Worm (Caenorhabditis elegans) whole organism, late embryonic: ENCODE measurements around the gene Y57A10C.1.

Source experiments
- C08G9.2 ChIP-seq: sonication (generic microtip); optimal IDR thresholded peaks from 2 replicates; lab custom pipeline; 2016; ENCODE audit warnings: mild to moderate bottlenecking, missing genetic modification characterization, moderate library complexity, missing compliant biosample characterization
- C38D4.7 ChIP-seq: fragments of 200-800 bp; sonication (Bioruptor generic); optimal IDR thresholded peaks from 2 replicates; lab custom pipeline; 2018; ENCODE audit warnings: mild to moderate bottlenecking, missing genetic modification characterization, moderate library complexity, missing compliant biosample characterization
- F13H6.1 ChIP-seq: sonication (generic microtip); optimal IDR thresholded peaks from 2 replicates; lab custom pipeline; 2016; ENCODE audit warnings: missing genetic modification characterization, missing compliant biosample characterization
- K09A11.1 ChIP-seq: sonication (generic microtip); optimal IDR thresholded peaks from 2 replicates; lab custom pipeline; 2017; ENCODE audit warnings: antibody characterized with exemption, mild to moderate bottlenecking, missing genetic modification characterization, missing compliant biosample characterization; ENCODE audit not compliant: insufficient read depth
- T23F11.4 ChIP-seq: fragments of 200-800 bp; sonication (Bioruptor generic); optimal IDR thresholded peaks from 2 replicates; lab custom pipeline; 2018; ENCODE audit warnings: mild to moderate bottlenecking, missing genetic modification characterization, missing compliant biosample characterization
- Y22D7AL.16 ChIP-seq: sonication (generic microtip); optimal IDR thresholded peaks from 2 replicates; lab custom pipeline; 2016; ENCODE audit warnings: missing genetic modification characterization, missing compliant biosample characterization
- ahr-1 ChIP-seq: sonication (generic microtip); optimal IDR thresholded peaks from 2 replicates; lab custom pipeline; 2016; ENCODE audit warnings: missing genetic modification characterization, missing compliant biosample characterization
- ama-1 ChIP-seq: fragments of 150-350 bp; optimal IDR thresholded peaks from 2 replicates; lab custom pipeline; 2014
- ceh-18 ChIP-seq: sonication (generic microtip); optimal IDR thresholded peaks from 2 replicates; lab custom pipeline; 2016; ENCODE audit warnings: missing genetic modification characterization, missing compliant biosample characterization
- ceh-19 ChIP-seq: fragments of 200-800 bp; sonication (Bioruptor generic); optimal IDR thresholded peaks from 2 replicates; lab custom pipeline; 2018; ENCODE audit warnings: mild to moderate bottlenecking, missing genetic modification characterization, missing compliant biosample characterization
- ceh-2 ChIP-seq: sonication (generic microtip); optimal IDR thresholded peaks from 2 replicates; lab custom pipeline; 2016; ENCODE audit warnings: missing genotype, missing genetic modification characterization, missing compliant biosample characterization
- ceh-22 ChIP-seq: sonication (generic microtip); optimal IDR thresholded peaks from 2 replicates; lab custom pipeline; 2017; ENCODE audit warnings: missing biosample characterization, missing genetic modification characterization
- ceh-31 ChIP-seq: sonication (generic microtip); optimal IDR thresholded peaks from 2 replicates; lab custom pipeline; 2016; ENCODE audit warnings: missing genetic modification characterization, missing compliant biosample characterization
- ceh-9 ChIP-seq: sonication (generic microtip); optimal IDR thresholded peaks from 2 replicates; lab custom pipeline; 2016; ENCODE audit warnings: mild to moderate bottlenecking, missing genetic modification characterization, inconsistent platforms, missing compliant biosample characterization
- dmd-4 ChIP-seq: sonication (generic microtip); optimal IDR thresholded peaks from 2 replicates; lab custom pipeline; 2016; ENCODE audit warnings: borderline replicate concordance, missing genetic modification characterization, missing compliant biosample characterization
- dve-1 ChIP-seq: sonication (generic microtip); optimal IDR thresholded peaks from 2 replicates; lab custom pipeline; 2017; ENCODE audit warnings: antibody characterized with exemption, mild to moderate bottlenecking, missing genetic modification characterization, missing compliant biosample characterization
- elt-4 ChIP-seq: sonication (generic microtip); optimal IDR thresholded peaks from 2 replicates; lab custom pipeline; 2016; ENCODE audit warnings: missing genetic modification characterization, missing compliant biosample characterization
- ets-4 ChIP-seq: sonication (generic microtip); optimal IDR thresholded peaks from 2 replicates; lab custom pipeline; 2016; ENCODE audit warnings: missing genetic modification characterization, missing compliant biosample characterization
- eyg-1 ChIP-seq: sonication (generic microtip); optimal IDR thresholded peaks from 2 replicates; lab custom pipeline; 2016; ENCODE audit warnings: missing genotype, missing genetic modification characterization, missing compliant biosample characterization
- fax-1 ChIP-seq: sonication (generic microtip); optimal IDR thresholded peaks from 2 replicates; lab custom pipeline; 2016; ENCODE audit warnings: missing genotype, missing genetic modification characterization, missing compliant biosample characterization
- gmeb-2 ChIP-seq: sonication (generic microtip); optimal IDR thresholded peaks from 2 replicates; lab custom pipeline; 2016; ENCODE audit warnings: missing genetic modification characterization, inconsistent platforms, missing compliant biosample characterization
- hlh-30 ChIP-seq: sonication (generic microtip); optimal IDR thresholded peaks from 2 replicates; lab custom pipeline; 2017; ENCODE audit warnings: antibody characterized with exemption, missing genetic modification characterization, missing compliant biosample characterization; ENCODE audit not compliant: insufficient read depth
- hlh-6 ChIP-seq: sonication (generic microtip); optimal IDR thresholded peaks from 2 replicates; lab custom pipeline; 2016; ENCODE audit warnings: missing genotype, missing genetic modification characterization, missing compliant biosample characterization
- hlh-8 ChIP-seq: sonication (generic microtip); optimal IDR thresholded peaks from 2 replicates; lab custom pipeline; 2016; ENCODE audit warnings: missing genotype, missing genetic modification characterization, missing compliant biosample characterization
- lim-6 ChIP-seq: sonication (generic microtip); optimal IDR thresholded peaks from 2 replicates; lab custom pipeline; 2016; ENCODE audit warnings: missing genetic modification characterization, missing compliant biosample characterization
- madf-2 ChIP-seq: sonication (generic microtip); optimal IDR thresholded peaks from 2 replicates; lab custom pipeline; 2017; ENCODE audit warnings: missing genetic modification characterization, missing compliant biosample characterization
- mec-3 ChIP-seq: sonication (generic microtip); optimal IDR thresholded peaks from 2 replicates; lab custom pipeline; 2016; ENCODE audit warnings: borderline replicate concordance, missing genetic modification characterization, missing compliant biosample characterization
- nhr-11 ChIP-seq: fragments of 150-350 bp; optimal IDR thresholded peaks from 2 replicates; lab custom pipeline; 2014; ENCODE audit warnings: missing biosample characterization, missing genetic modification characterization
- nhr-232 ChIP-seq: sonication (generic microtip); optimal IDR thresholded peaks from 2 replicates; lab custom pipeline; 2016; ENCODE audit warnings: missing genetic modification characterization, missing compliant biosample characterization
- odd-2 ChIP-seq: sonication (generic microtip); optimal IDR thresholded peaks from 2 replicates; lab custom pipeline; 2017; ENCODE audit warnings: antibody characterized with exemption, mild to moderate bottlenecking, missing genetic modification characterization, missing compliant biosample characterization
- pag-3 ChIP-seq: sonication (generic microtip); optimal IDR thresholded peaks from 2 replicates; lab custom pipeline; 2016; ENCODE audit warnings: missing compliant biosample characterization, missing genetic modification characterization, borderline replicate concordance
- pat-9 ChIP-seq: fragments of 200-800 bp; sonication (Bioruptor generic); optimal IDR thresholded peaks from 2 replicates; lab custom pipeline; 2018; ENCODE audit warnings: mild to moderate bottlenecking, missing genetic modification characterization, moderate library complexity, missing compliant biosample characterization
- pha-2 ChIP-seq: sonication (generic microtip); optimal IDR thresholded peaks from 2 replicates; lab custom pipeline; 2017; ENCODE audit warnings: mild to moderate bottlenecking, missing genetic modification characterization, missing compliant biosample characterization
- pha-4 ChIP-seq: fragments of 150-350 bp; optimal IDR thresholded peaks from 2 replicates; lab custom pipeline; 2018; ENCODE audit warnings: missing biosample characterization, missing genetic modification reagents, missing genetic modification characterization
- pqm-1 ChIP-seq: sonication (generic microtip); optimal IDR thresholded peaks from 2 replicates; lab custom pipeline; 2016; ENCODE audit warnings: missing genetic modification characterization, missing compliant biosample characterization
- pros-1 ChIP-seq: fragments of 150-350 bp; optimal IDR thresholded peaks from 2 replicates; lab custom pipeline; 2014; ENCODE audit warnings: missing biosample characterization, missing genetic modification reagents, missing genetic modification characterization
- ref-2 ChIP-seq: sonication (generic microtip); optimal IDR thresholded peaks from 2 replicates; lab custom pipeline; 2016; ENCODE audit warnings: missing genetic modification characterization, missing compliant biosample characterization
- rnt-1 ChIP-seq: sonication (generic microtip); optimal IDR thresholded peaks from 2 replicates; lab custom pipeline; 2016; ENCODE audit warnings: missing genetic modification characterization, missing compliant biosample characterization
- sdc-2 ChIP-seq: sonication (generic microtip); optimal IDR thresholded peaks from 2 replicates; lab custom pipeline; 2016; ENCODE audit warnings: missing genotype, missing genetic modification characterization, missing compliant biosample characterization
- sox-2 ChIP-seq: fragments of 200-800 bp; sonication (Bioruptor generic); IDR thresholded peaks from 2 replicates; pipeline ENCODE4 v1.3.6; 2022; ENCODE audit warnings: missing genetic modification reagents, missing genetic modification characterization, missing compliant biosample characterization
- sox-4 ChIP-seq: sonication (generic microtip); optimal IDR thresholded peaks from 2 replicates; lab custom pipeline; 2017; ENCODE audit warnings: mild to moderate bottlenecking, missing genetic modification characterization, inconsistent platforms, missing compliant biosample characterization
- syd-9 ChIP-seq: sonication (generic microtip); optimal IDR thresholded peaks from 2 replicates; lab custom pipeline; 2016; ENCODE audit warnings: mild to moderate bottlenecking, missing genetic modification characterization, moderate library complexity, missing compliant biosample characterization
- tbx-2 ChIP-seq: sonication (generic microtip); optimal IDR thresholded peaks from 2 replicates; lab custom pipeline; 2016; ENCODE audit warnings: missing genetic modification characterization, missing compliant biosample characterization
- tbx-7 ChIP-seq: sonication (generic microtip); optimal IDR thresholded peaks from 2 replicates; lab custom pipeline; 2016; ENCODE audit warnings: missing genotype, missing genetic modification characterization, missing compliant biosample characterization
- unc-3 ChIP-seq, 2 experiments: fragments of 200-800 bp in 1 of 2; sonication (Bioruptor generic) in 1 of 2; sonication (generic microtip) in 1 of 2; conservative IDR thresholded peaks in 1 of 2; optimal IDR thresholded peaks in 1 of 2; 2 replicates each; pipeline versions ENCODE4 v1.3.6 to Lab custom; 2016 to 2022; ENCODE audit warnings: missing compliant biosample characterization in 2 of 2, missing genetic modification characterization in 2 of 2, missing genetic modification reagents in 1 of 2
- unc-86 ChIP-seq: sonication (generic microtip); optimal IDR thresholded peaks from 2 replicates; lab custom pipeline; 2016; ENCODE audit warnings: missing genetic modification characterization, missing compliant biosample characterization

Y57A10C.1 gene

DNA sequence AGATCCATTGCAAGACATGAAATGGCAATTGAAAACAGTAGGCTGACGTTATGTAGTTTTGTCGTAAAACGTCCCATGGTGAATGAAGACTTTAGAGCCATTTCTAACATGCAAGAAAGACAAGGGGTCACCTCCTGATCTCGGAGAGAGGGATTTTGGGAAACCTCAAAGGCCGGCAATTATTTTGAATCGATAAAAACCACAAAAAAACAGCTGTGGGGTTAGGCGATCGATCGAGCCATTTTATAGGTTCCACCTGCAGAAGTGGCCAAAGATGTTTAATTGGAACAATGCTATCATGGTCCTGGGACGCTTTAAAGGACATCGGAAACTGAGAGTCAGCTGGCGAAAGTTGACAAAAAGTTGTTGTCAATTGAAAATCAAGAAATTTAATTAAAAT, 2.5 kb upstream of the Y57A10C.1 start, which contains the start of gene Y57A10C.11:
Gene Y57A10C.11 (minus strand): TSS at position 101 of the 400 bp plus-strand sequence.
- TF ChIP-seq ahr-1 (tag; lab: Kevin White, UChicago) (no peak), syd-9 (tag; lab: Kevin White, UChicago) (no peak), tbx-2 (tag; lab: Kevin White, UChicago) (no peak), eyg-1 (tag; lab: Kevin White, UChicago) (no peak), unc-86 (tag; lab: Kevin White, UChicago) (no peak), pha-4 (tag; lab: Kevin White, UChicago) (no peak), Y22D7AL.16 (no peak), K09A11.1 (tag; lab: Kevin White, UChicago) (no peak), ceh-9 (no peak), C38D4.7 (no peak), lim-6 (tag; lab: Kevin White, UChicago) (no peak), unc-3 (GFP tag; conservative IDR thresholded peaks at IDR 0.05; lab: Robert Waterston, UW) (no peak), unc-3 (tag; optimal IDR thresholded peaks at IDR 0.05; lab: Kevin White, UChicago) (no peak), mec-3 (tag; lab: Kevin White, UChicago) (no peak), F13H6.1 (no peak), ets-4 (no peak), nhr-232 (tag; lab: Kevin White, UChicago) (no peak)

DNA sequence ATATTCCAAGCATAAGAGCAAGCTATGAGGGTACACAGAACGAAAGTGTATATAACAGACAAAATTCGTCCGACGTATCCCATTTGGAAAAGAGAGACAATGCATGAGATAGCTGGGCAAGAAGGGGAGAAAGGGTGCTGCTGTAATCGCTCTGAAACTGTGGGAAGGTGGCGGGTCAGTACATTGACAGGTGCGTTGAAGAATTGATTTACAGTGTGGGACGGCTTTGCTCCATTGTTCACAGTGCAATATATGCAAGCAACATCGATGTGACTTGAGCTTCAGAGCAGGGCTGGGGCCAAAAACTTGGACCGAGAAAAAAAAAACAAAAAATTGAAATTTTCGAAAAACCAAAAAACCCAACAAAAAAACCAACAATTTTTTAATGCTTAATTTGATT, 2.2 kb downstream of the Y57A10C.1 start, which contains the start of gene F57G9.3:
Gene F57G9.3 (minus strand): TSS at position 101 of the 400 bp plus-strand sequence.
- TF ChIP-seq ceh-31 = no peak
- TF ChIP-seq pag-3 = no peak
- no peak for TF ChIP-seq dve-1
- no peak for TF ChIP-seq dmd-4
- no peak for TF ChIP-seq ama-1 (lab: Kevin White, UChicago)
- TF ChIP-seq ceh-18 = no peak
- no peak for TF ChIP-seq lim-6 (tag; lab: Kevin White, UChicago)
- no peak for TF ChIP-seq hlh-30 (tag; lab: Kevin White, UChicago)
- TF ChIP-seq ets-4 = no peak
- no peak for TF ChIP-seq pqm-1 (tag; lab: Kevin White, UChicago)
- TF ChIP-seq nhr-11 (tag; lab: Kevin White, UChicago) = no peak
- TF ChIP-seq gmeb-2 (tag; lab: Kevin White, UChicago) = no peak
- TF ChIP-seq sox-2 (GFP tag; lab: Robert Waterston, UW) = no peak
- TF ChIP-seq sdc-2 = no peak
- no peak for TF ChIP-seq rnt-1 (tag; lab: Kevin White, UChicago)
- TF ChIP-seq pat-9 (tag; lab: Kevin White, UChicago) = no peak
- TF ChIP-seq fax-1 (tag; lab: Kevin White, UChicago) = no peak
- TF ChIP-seq ceh-19 (GFP tag; lab: Kevin White, UChicago) = no peak
- TF ChIP-seq ceh-22 = no peak

DNA sequence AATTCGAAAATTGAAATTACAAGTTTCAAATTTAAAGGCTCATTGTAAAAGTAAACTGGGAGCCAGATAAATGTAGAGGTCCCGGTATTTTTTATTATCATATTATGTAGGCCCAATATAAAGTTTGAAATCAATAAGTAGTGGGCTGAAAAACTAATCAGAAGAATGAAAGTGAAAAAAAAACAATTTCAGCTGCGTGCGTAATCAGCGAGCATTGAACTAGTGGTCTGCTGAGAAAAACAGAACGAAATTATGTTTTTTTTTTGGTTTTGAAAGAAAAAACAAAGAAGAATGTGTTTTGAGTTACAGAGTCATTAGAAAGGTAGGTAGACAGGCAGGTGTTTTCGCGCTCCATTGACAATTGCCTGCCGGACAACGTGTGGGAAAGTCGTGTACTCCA, 3.6 kb downstream of the Y57A10C.1 start, which contains the start of gene sre-31:
Gene sre-31 (minus strand): TSS at position 101 of the 400 bp plus-strand sequence.
- TF ChIP-seq ceh-2 (tag; lab: Kevin White, UChicago) = no peak
- no peak for TF ChIP-seq dve-1
- no peak for TF ChIP-seq C08G9.2

DNA sequence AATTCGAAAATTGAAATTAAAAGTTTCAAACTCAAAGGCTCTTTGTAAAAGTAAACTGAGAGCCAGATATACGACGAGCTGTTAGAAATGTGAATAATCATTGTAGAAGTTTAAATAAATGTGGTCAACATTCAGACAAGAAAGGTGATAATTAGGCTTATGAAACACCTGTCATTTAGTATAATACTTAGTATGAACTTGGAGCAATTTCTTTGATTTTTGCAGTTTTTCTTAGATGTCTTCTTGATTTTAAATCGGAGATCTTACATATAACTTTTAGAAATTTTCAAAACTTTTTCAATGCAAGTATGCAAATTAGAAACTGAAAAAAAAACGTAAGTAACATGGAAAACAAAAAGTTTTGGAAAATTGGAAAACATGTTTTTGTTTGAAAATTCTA, 5.9 kb downstream of the Y57A10C.1 start, which contains the start of gene sre-30:
Gene sre-30 (minus strand): TSS at position 101 of the 400 bp plus-strand sequence.
- TF ChIP-seq odd-2 (no peak), sdc-2 (no peak)
- TF ChIP-seq, all 69 proteins: peak for 0

DNA sequence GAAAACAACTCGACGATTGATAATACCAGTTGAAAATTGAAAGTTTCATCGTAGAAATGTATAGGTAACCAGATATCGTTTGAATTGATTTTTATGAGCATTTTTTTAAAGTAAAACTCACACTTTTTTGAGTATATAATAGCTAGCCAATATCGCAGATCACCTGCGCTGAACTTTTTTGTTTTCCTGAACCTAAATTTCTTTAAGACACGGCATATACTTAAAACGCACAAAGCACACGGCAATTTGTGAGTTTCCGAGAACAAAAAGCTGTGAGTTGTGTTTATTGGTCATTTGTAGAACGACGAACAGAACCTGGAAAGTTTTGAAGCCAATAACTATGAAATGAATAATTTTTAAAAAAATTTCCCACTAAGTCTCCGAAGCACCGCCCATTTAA, 10.5 kb downstream of the Y57A10C.1 start, which contains the start of gene sre-29:
Gene sre-29 (minus strand): TSS at position 101 of the 400 bp plus-strand sequence.
- TF ChIP-seq tbx-7 (tag; lab: Kevin White, UChicago) (no peak), tbx-2 (tag; lab: Kevin White, UChicago) (no peak), madf-2 (tag; lab: Kevin White, UChicago) (no peak), Y22D7AL.16 (no peak), ref-2 (no peak), pros-1 (tag; lab: Kevin White, UChicago) (no peak), hlh-6 (tag; lab: Kevin White, UChicago) (no peak), sox-4 (no peak), hlh-8 (tag; lab: Kevin White, UChicago) (no peak), odd-2 (no peak), fax-1 (tag; lab: Kevin White, UChicago) (no peak), hlh-30 (tag; lab: Kevin White, UChicago) (no peak), ceh-31 (no peak), ceh-19 (GFP tag; lab: Kevin White, UChicago) (no peak), T23F11.4 (GFP tag; lab: Kevin White, UChicago) (no peak), pha-2 (tag; lab: Kevin White, UChicago) (no peak), elt-4 (tag; lab: Kevin White, UChicago) (no peak)
